Worm (Caenorhabditis elegans) whole organism, midembryonic: Measurements from ENCODE around the gene Y51H4A.935.

ENCODE experiments used
- T22C8.4 ChIP-seq: fragments of 200-800 bp; sonication (Bioruptor generic); IDR thresholded peaks from 2 replicates; pipeline ENCODE4 v1.3.6; 2022; ENCODE audit warnings: missing genetic modification characterization, missing compliant biosample characterization
- flt-1 ChIP-seq: fragments of 200-800 bp; sonication (Bioruptor generic); IDR thresholded peaks from 2 replicates; pipeline ENCODE4 v1.3.6; 2022; ENCODE audit warnings: missing genetic modification characterization, missing compliant biosample characterization
- ref-1 ChIP-seq: fragments of 200-800 bp; sonication (Bioruptor generic); conservative IDR thresholded peaks from 2 replicates; pipeline ENCODE4 v1.3.6; 2022; ENCODE audit warnings: missing genetic modification reagents, missing genetic modification characterization, missing compliant biosample characterization

Gene Y51H4A.935

DNA sequence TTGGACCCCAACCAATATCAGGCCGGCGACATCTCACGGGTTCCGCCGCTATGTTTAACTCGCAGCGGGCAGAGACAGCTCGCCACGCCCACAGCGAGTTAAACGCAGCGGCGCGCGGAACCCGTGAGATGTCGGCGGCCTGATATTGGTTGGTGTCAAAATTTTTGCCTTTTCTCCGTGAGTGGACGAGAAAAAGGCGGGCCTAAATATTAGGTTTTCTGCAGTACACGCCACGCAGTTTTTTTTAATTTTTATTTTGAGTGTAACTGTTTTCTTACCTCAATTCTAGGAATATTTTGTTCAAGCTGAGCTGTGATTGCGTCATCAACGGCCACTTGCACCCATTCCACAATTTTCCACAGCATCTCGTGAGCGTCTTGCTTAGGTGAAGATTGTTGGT lies 43.1 kb downstream of the Y51H4A.935 start:
- TF ChIP-seq flt-1 (GFP tag; lab: Robert Waterston, UW) = 0 out of 2 replicates have a peak, but pooled peaks have one; percentile 26

DNA sequence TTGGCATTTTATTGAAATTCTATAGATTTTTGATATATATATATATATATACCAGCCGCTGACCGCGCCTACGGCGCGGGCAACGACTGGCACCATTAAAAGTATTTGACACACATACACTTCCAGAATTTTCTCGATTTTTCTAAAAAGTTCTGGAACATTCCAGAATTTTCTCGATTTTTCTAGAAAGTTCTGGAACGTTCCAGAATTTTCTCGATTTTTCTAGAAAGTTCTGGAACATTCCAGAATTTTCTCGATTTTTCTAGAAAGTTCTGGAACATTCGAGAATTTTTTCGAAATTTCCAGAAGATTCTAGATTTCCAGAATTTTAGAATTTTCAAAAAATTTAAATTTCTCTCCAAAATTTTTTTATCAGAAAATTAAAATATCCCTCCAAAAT lies 48.7 kb downstream of the Y51H4A.935 start:
- TF ChIP-seq T22C8.4 (GFP tag; lab: Robert Waterston, UW) (peak; percentile 82; the same call in 1 of the 2 replicates), ref-1 (GFP tag; lab: Robert Waterston, UW) (peak; percentile 62; the same call in 1 of the 2 replicates), flt-1 (GFP tag; lab: Robert Waterston, UW) (peak; percentile 97)
